Worm (Caenorhabditis elegans) whole organism, L3 larva: ENCODE results near the gene ndx-6.

ENCODE experiments used
- aly-2 ChIP-seq: fragments of 150-350 bp; optimal IDR thresholded peaks from 2 replicates; lab custom pipeline; 2014; ENCODE audit warnings: missing biosample characterization, missing genetic modification characterization
- ama-1 ChIP-seq: fragments of 150-350 bp; optimal IDR thresholded peaks from 2 replicates; lab custom pipeline; 2018
- ceh-28 ChIP-seq: fragments of 150-350 bp; optimal IDR thresholded peaks from 2 replicates; lab custom pipeline; 2014; ENCODE audit warnings: missing biosample characterization, missing genetic modification reagents, missing genetic modification characterization
- daf-12 ChIP-seq: fragments of 150-350 bp; optimal IDR thresholded peaks from 2 replicates; lab custom pipeline; 2014; ENCODE audit warnings: missing biosample characterization, missing genetic modification reagents, missing genetic modification characterization
- egl-27 ChIP-seq: sonication (generic microtip); optimal IDR thresholded peaks from 4 replicates; lab custom pipeline; 2017; ENCODE audit warnings: missing biosample characterization, missing genetic modification reagents, missing genetic modification characterization
- fkh-10 ChIP-seq: sonication (generic microtip); optimal IDR thresholded peaks from 2 replicates; lab custom pipeline; 2017; ENCODE audit warnings: missing biosample characterization, missing genetic modification reagents, missing genetic modification characterization
- lin-39 ChIP-seq: fragments of 150-350 bp; optimal IDR thresholded peaks from 2 replicates; lab custom pipeline; 2018; ENCODE audit warnings: missing biosample characterization, missing genetic modification reagents, missing genetic modification characterization
- nfya-1 ChIP-seq: sonication (generic microtip); optimal IDR thresholded peaks from 2 replicates; lab custom pipeline; 2017; ENCODE audit warnings: missing genetic modification characterization, mild to moderate bottlenecking, missing compliant biosample characterization, antibody characterized with exemption, moderate library complexity; ENCODE audit not compliant: insufficient read depth
- nhr-12 ChIP-seq: fragments of 150-350 bp; optimal IDR thresholded peaks from 2 replicates; lab custom pipeline; 2014; ENCODE audit warnings: missing biosample characterization, missing genetic modification characterization
- nhr-25 ChIP-seq: sonication (generic microtip); optimal IDR thresholded peaks from 2 replicates; lab custom pipeline; 2017; ENCODE audit warnings: missing biosample characterization, missing genetic modification characterization
- nhr-76 ChIP-seq: fragments of 150-350 bp; sonication (generic microtip); optimal IDR thresholded peaks from 5 replicates; lab custom pipeline; 2014; ENCODE audit warnings: missing biosample characterization, missing genetic modification characterization
- pha-4 ChIP-seq: fragments of 150-350 bp; optimal IDR thresholded peaks from 2 replicates; lab custom pipeline; 2014; ENCODE audit warnings: missing biosample characterization, missing genetic modification reagents, missing genetic modification characterization
- unc-39 ChIP-seq: sonication (generic microtip); optimal IDR thresholded peaks from 4 replicates; lab custom pipeline; 2017; ENCODE audit warnings: missing biosample characterization, missing genetic modification characterization
- unc-62 ChIP-seq: fragments of 150-350 bp; sonication (generic microtip); optimal IDR thresholded peaks from 4 replicates; lab custom pipeline; 2014; ENCODE audit warnings: missing biosample characterization, missing genetic modification reagents, missing genetic modification characterization

DNA sequence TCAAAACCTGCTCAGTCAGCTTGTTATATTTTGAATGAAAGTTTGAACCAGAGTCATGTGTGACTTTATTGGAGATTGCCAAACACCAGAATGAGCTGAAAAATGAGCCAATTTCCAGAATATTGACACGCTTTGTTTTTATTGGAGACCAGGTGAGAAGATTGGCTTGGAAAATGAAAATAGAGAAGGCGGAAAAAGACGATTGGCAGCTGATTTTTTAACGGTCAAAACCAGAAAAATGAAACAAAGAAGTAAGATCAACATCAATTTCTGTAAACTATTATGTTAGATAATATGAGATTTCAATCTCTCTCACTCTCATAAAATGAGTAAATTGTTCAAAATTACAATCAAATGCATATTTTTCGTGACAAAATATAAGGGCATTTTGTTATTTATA, 43.4 kb upstream of the ndx-6 start, which contains the start of gene srx-114:
- no peak for TF ChIP-seq nhr-12 (tag; lab: Kevin White, UChicago)
- no peak for TF ChIP-seq nfya-1
- TF ChIP-seq ama-1 (lab: Kevin White, UChicago): no peak
- no peak for TF ChIP-seq lin-39 (tag; lab: Kevin White, UChicago)
- no peak for TF ChIP-seq nhr-76 (tag; lab: Kevin White, UChicago)
- TF ChIP-seq aly-2: no peak
- TF ChIP-seq fkh-10: no peak
- TF ChIP-seq egl-27 (tag; lab: Kevin White, UChicago): no peak
- TF ChIP-seq unc-62 (GFP tag; lab: Kevin White, UChicago): no peak
- TF ChIP-seq unc-39: no peak
- no peak for TF ChIP-seq ceh-28 (tag; lab: Kevin White, UChicago)
- no peak for TF ChIP-seq nhr-25 (tag; lab: Kevin White, UChicago)
- TF ChIP-seq pha-4 (tag; lab: Kevin White, UChicago): no peak
- no peak for TF ChIP-seq daf-12 (tag; lab: Kevin White, UChicago)
